Fruit fly (Drosophila melanogaster): Measurements from ENCODE around the gene S6k.

S6k gene

DNA sequence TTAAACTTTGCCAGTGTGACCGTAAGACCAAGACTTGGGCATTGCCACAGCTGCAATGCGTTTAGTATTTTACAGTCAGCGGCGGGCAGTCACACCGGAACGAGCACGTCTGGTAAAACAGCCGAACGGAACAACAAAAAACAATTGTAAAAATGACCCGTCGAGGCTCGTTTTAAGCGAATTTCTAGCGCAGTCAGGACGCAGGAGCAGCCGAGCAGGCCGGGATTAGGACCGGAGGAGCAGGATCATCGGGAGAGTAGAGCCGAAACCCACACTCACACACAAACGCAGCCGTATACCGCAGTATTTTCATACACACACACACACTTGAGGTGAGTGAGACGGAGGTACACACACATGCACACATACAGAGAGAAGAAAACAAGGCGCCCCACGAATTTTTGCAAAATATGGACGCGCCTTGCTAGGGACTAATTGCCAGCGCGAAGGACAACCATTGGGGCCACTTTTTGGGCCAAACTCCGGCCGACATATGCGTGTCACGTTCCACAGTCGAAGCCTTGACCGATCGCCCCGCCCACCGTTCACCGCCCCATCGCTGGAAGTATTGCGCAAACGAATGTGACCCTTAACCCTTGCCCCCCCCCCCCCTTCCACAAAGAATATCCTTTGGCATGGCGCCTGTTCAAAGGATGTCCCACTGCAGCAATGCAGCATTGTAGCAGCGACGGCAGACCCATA, 57.7 kb downstream of the S6k start, which contains the start of gene Usp47 (continued):
- TF ChIP-seq Gsc (GFP tag; IDR thresholded peaks at IDR 0.05), result no peak
- TF ChIP-seq CG17802 (tag; optimal IDR thresholded peaks at IDR 0.05), result no peak
- no peak for TF ChIP-seq CG1792 (GFP tag; optimal IDR thresholded peaks at IDR 0.05)
- no peak for TF ChIP-seq CG6813 (GFP tag; optimal IDR thresholded peaks at IDR 0.05)
- TF ChIP-seq CG1602 (GFP tag; optimal IDR thresholded peaks at IDR 0.05), result no peak
- no peak for TF ChIP-seq mirr (GFP tag; optimal IDR thresholded peaks at IDR 0.05)
- no peak for TF ChIP-seq D19B (GFP tag; optimal IDR thresholded peaks at IDR 0.05)
- TF ChIP-seq Chrac-16 (GFP tag; optimal IDR thresholded peaks at IDR 0.05), result no peak
- no peak for TF ChIP-seq CG11695 (GFP tag; IDR thresholded peaks at IDR 0.05)
- no peak for TF ChIP-seq klu (GFP tag; IDR thresholded peaks at IDR 0.05)
- no peak for TF ChIP-seq chif (GFP tag; optimal IDR thresholded peaks at IDR 0.05)
- TF ChIP-seq sr (GFP tag; IDR thresholded peaks at IDR 0.05), result no peak
- no peak for TF ChIP-seq org-1 (GFP tag; optimal IDR thresholded peaks at IDR 0.05)
- TF ChIP-seq fru (optimal IDR thresholded peaks at IDR 0.05), result no peak
- no peak for TF ChIP-seq sima (GFP tag; optimal IDR thresholded peaks at IDR 0.05)
- no peak for TF ChIP-seq Max (GFP tag; optimal IDR thresholded peaks at IDR 0.05)
- TF ChIP-seq disco-r (GFP tag; optimal IDR thresholded peaks at IDR 0.05), result no peak
- TF ChIP-seq dm (GFP tag; optimal IDR thresholded peaks at IDR 0.05), result peak; percentile 7
- TF ChIP-seq CG18619 (GFP tag; optimal IDR thresholded peaks at IDR 0.05), result no peak
- TF ChIP-seq fd102C (GFP tag; optimal IDR thresholded peaks at IDR 0.05), result no peak
- TF ChIP-seq CG4328 (GFP tag; optimal IDR thresholded peaks at IDR 0.05), result no peak
- no peak for TF ChIP-seq CG4854 (GFP tag; optimal IDR thresholded peaks at IDR 0.05)
- TF ChIP-seq CG30403 (GFP tag; optimal IDR thresholded peaks at IDR 0.05), result no peak
- peak; percentile 84; the same call in 2 of the 3 replicates for TF ChIP-seq CG34422 (GFP tag; IDR thresholded peaks at IDR 0.05)
- TF ChIP-seq MBD-R2 (GFP tag; IDR thresholded peaks at IDR 0.05), result peak; percentile 58
- TF ChIP-seq CG9817 (tag; optimal IDR thresholded peaks at IDR 0.05), result no peak
- no peak for TF ChIP-seq bowl (GFP tag; IDR thresholded peaks at IDR 0.05)
- TF ChIP-seq Ada2b (GFP tag; IDR thresholded peaks at IDR 0.05), result no peak
- TF ChIP-seq CG2889 (GFP tag; IDR thresholded peaks at IDR 0.05), result no peak
- no peak for TF ChIP-seq pros (GFP tag; optimal IDR thresholded peaks at IDR 0.05)
- no peak for TF ChIP-seq Hr3 (GFP tag; optimal IDR thresholded peaks at IDR 0.05)
- TF ChIP-seq amos (GFP tag; IDR thresholded peaks at IDR 0.05; ENCODE audit: partially characterized antibody), result peak; percentile 27; the same call in 1 of the 2 replicates
- no peak for TF ChIP-seq sim (GFP tag; IDR thresholded peaks at IDR 0.05)
- no peak for TF ChIP-seq CG3407 (GFP tag; optimal IDR thresholded peaks at IDR 0.05)
- TF ChIP-seq CG30431 (GFP tag; optimal IDR thresholded peaks at IDR 0.05), result no peak
- no peak for TF ChIP-seq cas (GFP tag; IDR thresholded peaks at IDR 0.05)
- no peak for TF ChIP-seq schlank (tag; optimal IDR thresholded peaks at IDR 0.05)
- TF ChIP-seq chm (GFP tag; IDR thresholded peaks at IDR 0.05), result no peak
- TF ChIP-seq wdn (GFP tag; IDR thresholded peaks at IDR 0.05), result no peak
- TF ChIP-seq CG13894 (tag; optimal IDR thresholded peaks at IDR 0.05), result peak; percentile 29
- peak; percentile 3 for TF ChIP-seq CG33213 (GFP tag; optimal IDR thresholded peaks at IDR 0.05)
- peak in 1 of 2 experiments; percentile 38 for TF ChIP-seq bsh (GFP tag; optimal IDR thresholded peaks at IDR 0.05)
- TF ChIP-seq CG17568 (GFP tag; optimal IDR thresholded peaks at IDR 0.05), result no peak
- no peak for TF ChIP-seq Opbp (GFP tag; IDR thresholded peaks at IDR 0.05; ENCODE audit: partially characterized antibody)
- TF ChIP-seq Usf (GFP tag; optimal IDR thresholded peaks at IDR 0.05), result no peak
- TF ChIP-seq br (optimal IDR thresholded peaks at IDR 0.05), result no peak
- TF ChIP-seq CG16863 (GFP tag; optimal IDR thresholded peaks at IDR 0.05), result no peak
- peak in 1 of 3 experiments; percentile 29 for TF ChIP-seq Stat92E (GFP tag; optimal IDR thresholded peaks at IDR 0.05)
- peak; percentile 38; the same call in 1 of the 3 replicates for TF ChIP-seq vnd (GFP tag; IDR thresholded peaks at IDR 0.05; ENCODE audit: partially characterized antibody)
- TF ChIP-seq Nf-YA (GFP tag; IDR thresholded peaks at IDR 0.05), result no peak
- no peak for TF ChIP-seq eve (GFP tag; optimal IDR thresholded peaks at IDR 0.05)

Data from whole organism, embryonic.